Worm (Caenorhabditis elegans) whole organism, L3 larva: ENCODE results near the gene K11D12.7.

Experiments used
- ama-1 ChIP-seq: fragments of 150-350 bp; optimal IDR thresholded peaks from 2 replicates; lab custom pipeline; 2018
- nhr-76 ChIP-seq: fragments of 150-350 bp; sonication (generic microtip); optimal IDR thresholded peaks from 5 replicates; lab custom pipeline; 2014; ENCODE audit warnings: missing biosample characterization, missing genetic modification characterization
- skn-1 ChIP-seq: fragments of 150-350 bp; optimal IDR thresholded peaks from 2 replicates; lab custom pipeline; 2014; ENCODE audit warnings: missing biosample characterization, missing genetic modification characterization
- ztf-11 ChIP-seq: fragments of 150-350 bp; optimal IDR thresholded peaks from 2 replicates; lab custom pipeline; 2014; ENCODE audit warnings: missing biosample characterization, missing genetic modification characterization

- no peak for TF ChIP-seq ztf-11 (tag; lab: Kevin White, UChicago)
- no peak for TF ChIP-seq ama-1 (lab: Kevin White, UChicago)
- no peak for TF ChIP-seq nhr-76 (tag; lab: Kevin White, UChicago)
- no peak for TF ChIP-seq skn-1 (tag; lab: Kevin White, UChicago)
These were observed 10.3 kb upstream of the K11D12.7 start for ce11 chrV:5046558-5046957.
